Worm (Caenorhabditis elegans) whole organism, early embryonic: ENCODE data around the gene cri-2.

ENCODE experiments used
- B0310.2 ChIP-seq: sonication (generic microtip); optimal IDR thresholded peaks from 2 replicates; lab custom pipeline; 2016; ENCODE audit warnings: mild to moderate bottlenecking, missing genetic modification characterization, missing compliant biosample characterization
- F13C5.2 ChIP-seq: sonication (generic microtip); optimal IDR thresholded peaks from 2 replicates; lab custom pipeline; 2017; ENCODE audit warnings: mild to moderate bottlenecking, missing genetic modification characterization, inconsistent platforms, missing compliant biosample characterization
- aly-1 ChIP-seq: sonication (generic microtip); optimal IDR thresholded peaks from 2 replicates; lab custom pipeline; 2016; ENCODE audit warnings: missing genetic modification characterization, missing compliant biosample characterization
- ama-1 ChIP-seq: fragments of 150-350 bp; optimal IDR thresholded peaks from 2 replicates; lab custom pipeline; 2014
- ceh-13 ChIP-seq: fragments of 200-800 bp; sonication (Bioruptor generic); optimal IDR thresholded peaks from 2 replicates; lab custom pipeline; 2018; ENCODE audit warnings: mild to moderate bottlenecking, missing genetic modification characterization, missing compliant biosample characterization
- ceh-36 ChIP-seq: sonication (generic microtip); optimal IDR thresholded peaks from 2 replicates; lab custom pipeline; 2016; ENCODE audit warnings: missing genetic modification characterization, inconsistent platforms, missing compliant biosample characterization
- ets-7 ChIP-seq: sonication (generic microtip); optimal IDR thresholded peaks from 2 replicates; lab custom pipeline; 2016; ENCODE audit warnings: missing genotype, missing genetic modification characterization, missing compliant biosample characterization
- flt-1 ChIP-seq: fragments of 200-800 bp; sonication (Bioruptor generic); IDR thresholded peaks from 2 replicates; pipeline ENCODE4 v1.3.6; 2022; ENCODE audit warnings: missing genetic modification characterization, missing compliant biosample characterization
- hmbx-1 ChIP-seq: sonication (generic microtip); optimal IDR thresholded peaks from 2 replicates; lab custom pipeline; 2016; ENCODE audit warnings: mild to moderate bottlenecking, missing genetic modification characterization, missing compliant biosample characterization
- hmg-4 ChIP-seq: fragments of 200-800 bp; sonication (Bioruptor generic); optimal IDR thresholded peaks from 2 replicates; lab custom pipeline; 2018; ENCODE audit warnings: mild to moderate bottlenecking, missing genetic modification characterization, missing compliant biosample characterization
- hnd-1 ChIP-seq: sonication (generic microtip); optimal IDR thresholded peaks from 2 replicates; lab custom pipeline; 2016; ENCODE audit warnings: missing genetic modification characterization, missing compliant biosample characterization
- pes-1 ChIP-seq: fragments of 200-800 bp; sonication (Bioruptor generic); IDR thresholded peaks from 2 replicates; pipeline ENCODE4 v1.3.6; 2022; ENCODE audit warnings: missing genetic modification reagents, missing genetic modification characterization, missing compliant biosample characterization
- scrt-1 ChIP-seq: fragments of 200-800 bp; sonication (Bioruptor generic); IDR thresholded peaks from 2 replicates; pipeline ENCODE4 v1.3.6; 2022; ENCODE audit warnings: missing genetic modification characterization, missing compliant biosample characterization
- sea-1 ChIP-seq: fragments of 200-800 bp; sonication (Bioruptor generic); conservative IDR thresholded peaks from 2 replicates; pipeline ENCODE4 v1.3.6; 2022; ENCODE audit warnings: missing genetic modification characterization, missing compliant biosample characterization
- tbx-11 ChIP-seq: fragments of 200-800 bp; sonication (Bioruptor generic); IDR thresholded peaks from 2 replicates; pipeline ENCODE4 v1.3.6; 2022; ENCODE audit warnings: missing genetic modification characterization, missing compliant biosample characterization
- tbx-37 ChIP-seq: fragments of 200-800 bp; sonication (Bioruptor generic); conservative IDR thresholded peaks from 2 replicates; pipeline ENCODE4 v1.3.6; 2022; ENCODE audit warnings: missing genetic modification reagents, missing genetic modification characterization, missing compliant biosample characterization
- tra-4 ChIP-seq: sonication (generic microtip); optimal IDR thresholded peaks from 2 replicates; lab custom pipeline; 2017; ENCODE audit warnings: missing genetic modification characterization, missing compliant biosample characterization

Gene cri-2

DNA sequence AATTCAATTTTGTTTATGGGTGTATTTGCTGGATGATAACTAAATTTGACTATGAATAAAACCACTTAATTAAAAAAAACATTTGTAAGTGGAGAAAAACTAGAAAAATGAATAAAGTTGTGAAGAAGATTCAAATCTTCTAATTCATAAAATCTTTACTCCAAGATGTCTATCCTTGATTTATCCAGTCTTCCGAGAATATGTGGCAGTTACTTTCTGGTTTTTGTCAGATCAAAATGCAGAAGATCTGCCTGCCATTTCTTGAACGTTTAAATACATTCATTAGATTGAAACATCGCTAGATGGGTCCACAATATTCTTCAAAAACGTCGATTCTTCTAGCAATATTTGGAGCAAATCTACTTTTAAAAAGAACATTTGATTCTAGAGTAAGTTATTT is 15.9 kb upstream of the cri-2 start, which contains the start of gene F20D6.2:
Gene F20D6.2 (plus strand): TSS at position 301 of the 400 bp plus-strand sequence.
- TF ChIP-seq tbx-11 (no peak), flt-1 (GFP tag; lab: Robert Waterston, UW) (no peak), B0310.2 (tag; lab: Kevin White, UChicago) (no peak), aly-1 (tag; lab: Kevin White, UChicago) (no peak), ceh-13 (no peak), hmg-4 (GFP tag; lab: Kevin White, UChicago) (no peak), F13C5.2 (no peak), tbx-37 (no peak), tra-4 (tag; lab: Kevin White, UChicago) (no peak), hnd-1 (tag; lab: Kevin White, UChicago) (no peak), sea-1 (no peak), ama-1 (no peak), ceh-36 (tag; lab: Kevin White, UChicago) (no peak), pes-1 (GFP tag; lab: Robert Waterston, UW) (no peak), hmbx-1 (tag; lab: Kevin White, UChicago) (no peak)

DNA sequence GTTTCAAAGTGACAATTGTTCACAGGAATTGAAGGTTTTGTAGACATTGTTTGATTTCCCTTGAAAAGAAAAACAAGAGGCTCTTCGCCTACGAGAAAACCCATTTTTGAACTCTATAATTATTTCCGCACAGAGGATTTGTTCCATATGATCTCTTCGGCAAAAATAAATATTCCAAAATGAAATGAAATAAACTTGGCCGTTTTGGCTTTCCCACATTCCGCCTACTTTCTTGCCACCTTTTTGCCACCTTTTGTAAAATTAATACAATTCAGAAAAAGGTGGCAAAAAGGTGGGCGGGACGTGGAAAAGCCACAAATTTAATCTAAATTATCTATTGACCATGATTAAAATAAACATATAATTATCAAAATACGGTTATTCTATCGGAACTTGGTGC is 13.2 kb upstream of the cri-2 start, which contains the start of gene F20D6.15:
Gene F20D6.15 (minus strand): TSS at position 47 of the 400 bp plus-strand sequence.
- TF ChIP-seq aly-1 (tag; lab: Kevin White, UChicago): no peak
- TF ChIP-seq hmbx-1 (tag; lab: Kevin White, UChicago): no peak
- TF ChIP-seq flt-1 (GFP tag; lab: Robert Waterston, UW): no peak

DNA sequence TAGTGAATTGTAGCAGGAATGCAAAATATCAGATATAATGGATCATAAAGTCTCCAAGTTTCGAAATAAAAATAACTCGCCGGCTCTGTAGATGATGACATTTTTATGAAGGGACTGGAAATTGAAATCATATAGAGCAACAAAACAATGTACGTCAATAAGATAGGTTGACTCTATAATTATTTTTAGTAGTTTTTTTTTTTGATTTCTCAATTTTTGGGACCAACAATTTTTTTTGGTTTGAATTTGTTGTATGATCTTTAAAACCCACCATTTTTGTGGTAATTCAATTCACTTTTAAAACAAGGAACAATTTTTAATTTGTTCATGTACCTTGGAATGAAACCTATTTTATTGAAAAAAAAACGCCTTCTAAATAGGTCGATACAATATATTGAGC is 11.6 kb upstream of the cri-2 start, which contains the start of gene F20D6.12:
Gene F20D6.12 (minus strand): TSS at position 101 of the 400 bp plus-strand sequence.
- no peak for TF ChIP-seq F13C5.2
- no peak for TF ChIP-seq tra-4 (tag; lab: Kevin White, UChicago)
- no peak for TF ChIP-seq aly-1 (tag; lab: Kevin White, UChicago)
- TF ChIP-seq hnd-1 (tag; lab: Kevin White, UChicago): no peak

DNA sequence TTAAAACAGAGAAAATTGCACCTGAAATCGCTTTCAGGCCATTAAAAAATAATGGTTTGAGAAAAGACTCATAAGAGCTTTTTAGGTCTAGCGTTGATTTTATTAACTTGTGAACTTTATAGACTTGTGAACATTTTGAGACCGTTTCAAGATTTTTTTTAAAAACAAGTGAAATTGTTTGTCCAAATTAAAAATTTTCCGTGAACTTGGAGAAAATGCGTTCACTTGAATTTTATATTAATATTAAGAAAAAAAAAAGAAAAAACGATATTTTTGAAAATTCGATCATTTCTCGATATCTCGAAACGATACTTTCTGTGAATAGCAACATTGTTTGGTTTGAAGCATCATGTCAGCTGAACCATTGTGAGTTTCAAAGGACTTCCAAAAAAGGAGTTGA is 11.2 kb upstream of the cri-2 start, which contains the start of gene F20D6.1:
Gene F20D6.1 (plus strand): TSS at position 301 of the 400 bp plus-strand sequence.
- TF ChIP-seq ceh-13: no peak
- no peak for TF ChIP-seq tbx-37
- no peak for TF ChIP-seq flt-1 (GFP tag; lab: Robert Waterston, UW)
- TF ChIP-seq aly-1 (tag; lab: Kevin White, UChicago): no peak
- TF ChIP-seq tbx-11: no peak
- TF ChIP-seq B0310.2 (tag; lab: Kevin White, UChicago): no peak
- TF ChIP-seq hmg-4 (GFP tag; lab: Kevin White, UChicago): no peak
- no peak for TF ChIP-seq F13C5.2
- TF ChIP-seq hnd-1 (tag; lab: Kevin White, UChicago): no peak
- no peak for TF ChIP-seq scrt-1 (GFP tag; lab: Robert Waterston, UW)

- no peak for TF ChIP-seq B0310.2 (tag; lab: Kevin White, UChicago)
- no peak for TF ChIP-seq aly-1 (tag; lab: Kevin White, UChicago)
- no peak for TF ChIP-seq sea-1
- no peak for TF ChIP-seq pes-1 (GFP tag; lab: Robert Waterston, UW)
- TF ChIP-seq ama-1: no peak
- no peak for TF ChIP-seq hmg-4 (GFP tag; lab: Kevin White, UChicago)
- TF ChIP-seq ceh-36 (tag; lab: Kevin White, UChicago): no peak
- no peak for TF ChIP-seq hmbx-1 (tag; lab: Kevin White, UChicago)
- no peak for TF ChIP-seq scrt-1 (GFP tag; lab: Robert Waterston, UW)
- no peak for TF ChIP-seq ceh-13
- no peak for TF ChIP-seq tbx-37
- no peak for TF ChIP-seq tra-4 (tag; lab: Kevin White, UChicago)
- no peak for TF ChIP-seq ets-7
Observed at ce11 chrV:8195889-8196418, 5.7 kb upstream of the cri-2 start, which contains the start of gene F20D6.10. F20D6.10 (minus strand) TSS chrV:8195939.

DNA sequence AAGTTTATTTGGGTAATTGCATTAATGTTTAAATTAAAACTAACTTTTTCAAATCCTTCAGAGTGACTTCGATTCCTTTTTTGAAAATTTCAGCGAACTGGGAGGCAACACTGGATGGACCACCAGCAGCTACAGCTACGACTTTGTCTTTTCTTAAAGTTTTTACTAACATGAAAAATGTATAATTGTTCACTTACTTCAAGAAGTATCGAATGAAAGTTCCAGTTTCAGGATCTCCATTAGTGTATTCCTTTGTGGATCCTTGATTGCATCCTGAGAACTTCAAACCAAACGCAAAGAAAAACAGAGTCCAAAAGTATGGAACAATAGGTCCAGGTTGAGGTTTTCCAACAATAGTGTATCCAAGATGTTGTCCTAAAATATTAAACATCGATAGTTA is 4.6 kb upstream of the cri-2 start:
- TF ChIP-seq hnd-1 (tag; lab: Kevin White, UChicago) (no peak), ceh-13 (no peak), sea-1 (no peak)

DNA sequence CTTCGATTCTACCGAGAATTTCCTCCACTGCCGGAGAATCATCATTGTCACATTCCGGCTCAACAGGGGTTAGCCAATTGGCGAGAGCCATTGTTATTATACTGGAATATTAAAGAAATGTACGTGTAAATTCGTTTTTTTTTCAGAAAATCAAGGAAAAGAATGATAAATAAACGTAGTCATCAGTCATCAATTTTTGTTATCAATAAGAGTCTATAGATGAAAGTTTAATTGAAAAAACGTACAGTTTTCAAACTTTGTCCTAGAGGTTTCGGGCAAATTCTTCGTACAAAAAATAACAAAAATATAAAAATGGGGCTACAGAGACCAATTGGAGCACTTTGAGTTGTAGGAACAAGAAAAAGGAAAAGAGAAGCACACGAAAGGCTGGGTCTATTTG is 2.6 kb upstream of the cri-2 start, which contains the start of gene F20D6.11:
Gene F20D6.11 (minus strand): TSS at position 101 of the 400 bp plus-strand sequence.
- no peak for TF ChIP-seq tbx-11

- TF ChIP-seq F13C5.2 (no peak), hmbx-1 (tag; lab: Kevin White, UChicago) (no peak), pes-1 (GFP tag; lab: Robert Waterston, UW) (no peak), tbx-11 (no peak), scrt-1 (GFP tag; lab: Robert Waterston, UW) (no peak), tbx-37 (no peak)
Observed at ce11 chrV:8203085-8203643, 1.6 kb downstream of the cri-2 start, which contains the start of gene cest-17. cest-17 (plus strand) TSS chrV:8203332.

- TF ChIP-seq hmbx-1 (tag; lab: Kevin White, UChicago): no peak
- no peak for TF ChIP-seq tra-4 (tag; lab: Kevin White, UChicago)
- TF ChIP-seq B0310.2 (tag; lab: Kevin White, UChicago): no peak
- TF ChIP-seq pes-1 (GFP tag; lab: Robert Waterston, UW): no peak
- TF ChIP-seq tbx-37: no peak
- no peak for TF ChIP-seq aly-1 (tag; lab: Kevin White, UChicago)
- TF ChIP-seq flt-1 (GFP tag; lab: Robert Waterston, UW): no peak
- TF ChIP-seq sea-1: no peak
- TF ChIP-seq ceh-36 (tag; lab: Kevin White, UChicago): no peak
- TF ChIP-seq hnd-1 (tag; lab: Kevin White, UChicago): no peak
- no peak for TF ChIP-seq ets-7
- no peak for TF ChIP-seq ama-1
- TF ChIP-seq scrt-1 (GFP tag; lab: Robert Waterston, UW): no peak
- TF ChIP-seq hmg-4 (GFP tag; lab: Kevin White, UChicago): no peak
- no peak for TF ChIP-seq ceh-13
- TF ChIP-seq tbx-11: no peak
Observed at ce11 chrV:8206931-8207330, 5.3 kb downstream of the cri-2 start, which contains the start of gene timp-1. timp-1 (plus strand) TSS chrV:8207235.
